Fruit fly (Drosophila melanogaster) whole organism, embryonic: ENCODE data around the gene OtopLc.

Source experiments
- Abd-B ChIP-seq: fragments of 200-800 bp; sonication (Bioruptor generic); optimal IDR thresholded peaks from 2 replicates; lab custom pipeline; 2018; ENCODE audit warnings: missing biosample characterization, mild to moderate bottlenecking, missing genetic modification characterization, moderate library complexity
- Antp ChIP-seq: fragments of 200-800 bp; sonication (Bioruptor generic); optimal IDR thresholded peaks from 3 replicates; lab custom pipeline; 2016; ENCODE audit warnings: missing biosample characterization, missing genetic modification characterization
- Atf6 ChIP-seq: fragments of 200-800 bp; sonication (Bioruptor generic); IDR thresholded peaks from 2 replicates; pipeline ENCODE4 v1.3.6; 2022; ENCODE audit warnings: missing biosample characterization, missing genetic modification characterization
- CG10366 ChIP-seq: fragments of 200-800 bp; sonication (Bioruptor generic); IDR thresholded peaks from 2 replicates; pipeline ENCODE4 v1.3.6; 2022; ENCODE audit warnings: missing biosample characterization, missing genetic modification characterization
- CG11085 ChIP-seq: fragments of 200-800 bp; sonication (Bioruptor generic); IDR thresholded peaks from 2 replicates; pipeline ENCODE4 v1.3.6; 2022; ENCODE audit warnings: missing biosample characterization, missing genetic modification characterization
- CG13894 ChIP-seq: fragments of 200-800 bp; sonication (Bioruptor generic); optimal IDR thresholded peaks from 3 replicates; lab custom pipeline; 2018; ENCODE audit warnings: missing biosample characterization, mild to moderate bottlenecking, missing genetic modification characterization, moderate library complexity
- CG15073 ChIP-seq: fragments of 200-800 bp; sonication (Bioruptor generic); optimal IDR thresholded peaks from 2 replicates; lab custom pipeline; 2016; ENCODE audit warnings: missing biosample characterization, missing genetic modification characterization
- CG15269 ChIP-seq: fragments of 200-800 bp; sonication (Bioruptor generic); optimal IDR thresholded peaks from 2 replicates; lab custom pipeline; 2018; ENCODE audit warnings: missing biosample characterization, mild to moderate bottlenecking, missing genetic modification characterization, moderate library complexity
- CG1529 ChIP-seq: fragments of 200-800 bp; sonication (Bioruptor generic); optimal IDR thresholded peaks from 3 replicates; lab custom pipeline; 2018; ENCODE audit warnings: missing biosample characterization, missing genetic modification characterization
- CG1602 ChIP-seq: fragments of 200-800 bp; sonication (Bioruptor generic); optimal IDR thresholded peaks from 3 replicates; lab custom pipeline; 2016; ENCODE audit warnings: missing biosample characterization, missing genetic modification characterization
- CG17359 ChIP-seq: fragments of 200-800 bp; sonication (Bioruptor generic); optimal IDR thresholded peaks from 3 replicates; lab custom pipeline; 2018; ENCODE audit warnings: missing biosample characterization, mild to moderate bottlenecking, missing genetic modification characterization, moderate library complexity
- CG17612 ChIP-seq: fragments of 200-800 bp; sonication (Bioruptor generic); IDR thresholded peaks from 2 replicates; pipeline ENCODE4 v1.3.6; 2022; ENCODE audit warnings: missing biosample characterization, missing genetic modification characterization
- CG31441 ChIP-seq: fragments of 200-800 bp; sonication (Bioruptor generic); IDR thresholded peaks from 2 replicates; pipeline ENCODE4 v1.3.6; 2022; ENCODE audit warnings: missing biosample characterization, missing genetic modification characterization
- CG4282 ChIP-seq: fragments of 200-800 bp; sonication (Bioruptor generic); optimal IDR thresholded peaks from 2 replicates; lab custom pipeline; 2016; ENCODE audit warnings: missing biosample characterization, missing genetic modification characterization
- CG6813 ChIP-seq: fragments of 200-800 bp; sonication (Bioruptor generic); optimal IDR thresholded peaks from 2 replicates; lab custom pipeline; 2017; ENCODE audit warnings: missing biosample characterization, missing genetic modification characterization, mild to moderate bottlenecking, moderate library complexity, missing genetic modification reagents
- CG8924 ChIP-seq: fragments of 200-800 bp; optimal IDR thresholded peaks from 3 replicates; lab custom pipeline; 2019; ENCODE audit warnings: missing biosample characterization, mild to moderate bottlenecking, missing genetic modification characterization, moderate library complexity
- CG9932 ChIP-seq: fragments of 200-800 bp; sonication (Bioruptor generic); IDR thresholded peaks from 2 replicates; pipeline ENCODE4 v1.3.6; 2022; ENCODE audit warnings: missing biosample characterization, missing genetic modification characterization
- CoRest ChIP-seq: fragments of 200-800 bp; sonication (Bioruptor generic); optimal IDR thresholded peaks from 3 replicates; lab custom pipeline; 2018; ENCODE audit warnings: missing biosample characterization, mild to moderate bottlenecking, missing genetic modification characterization, moderate library complexity
- Dip3 ChIP-seq: fragments of 200-800 bp; sonication (Bioruptor generic); optimal IDR thresholded peaks from 3 replicates; lab custom pipeline; 2016; ENCODE audit warnings: missing biosample characterization, missing genetic modification characterization
- Dll ChIP-seq: fragments of 200-800 bp; sonication (Bioruptor generic); IDR thresholded peaks from 4 replicates; pipeline ENCODE4 v1.3.6; 2022; ENCODE audit warnings: missing biosample characterization, missing genetic modification characterization; ENCODE audit not compliant: partially characterized antibody
- GATAe ChIP-seq: fragments of 200-800 bp; sonication (Bioruptor generic); conservative IDR thresholded peaks from 2 replicates; pipeline ENCODE4 v1.3.6; 2022; ENCODE audit warnings: missing biosample characterization, missing genetic modification characterization
- Lhr ChIP-seq: fragments of 200-800 bp; sonication (Bioruptor generic); optimal IDR thresholded peaks from 3 replicates; lab custom pipeline; 2017; ENCODE audit warnings: mild to moderate bottlenecking, missing biosample characterization, missing genetic modification reagents, missing genetic modification characterization
- Nf-YB ChIP-seq: fragments of 200-800 bp; sonication (Bioruptor generic); optimal IDR thresholded peaks from 3 replicates; lab custom pipeline; 2019; ENCODE audit warnings: missing biosample characterization, mild to moderate bottlenecking, missing genetic modification characterization, moderate library complexity
- Oli ChIP-seq: fragments of 200-800 bp; sonication (Bioruptor generic); optimal IDR thresholded peaks from 2 replicates; lab custom pipeline; 2018; ENCODE audit warnings: missing biosample characterization, mild to moderate bottlenecking, missing genetic modification characterization, moderate library complexity
- PHDP ChIP-seq: fragments of 200-800 bp; sonication (Bioruptor generic); optimal IDR thresholded peaks from 3 replicates; lab custom pipeline; 2018; ENCODE audit warnings: missing biosample characterization, mild to moderate bottlenecking, missing genetic modification characterization, moderate library complexity
- Sin3A ChIP-seq: fragments of >200 bp; optimal IDR thresholded peaks from 2 replicates; lab custom pipeline; 2018
- Six4 ChIP-seq: fragments of 200-800 bp; sonication (Bioruptor generic); optimal IDR thresholded peaks from 2 replicates; lab custom pipeline; 2016; ENCODE audit warnings: missing biosample characterization, missing genetic modification characterization
- Sox100B ChIP-seq: fragments of 200-800 bp; sonication (Bioruptor generic); optimal IDR thresholded peaks from 3 replicates; lab custom pipeline; 2018; ENCODE audit warnings: missing biosample characterization, mild to moderate bottlenecking, missing genetic modification characterization
- amos ChIP-seq: fragments of 200-800 bp; sonication (Bioruptor generic); IDR thresholded peaks from 2 replicates; pipeline ENCODE4 v1.3.6; 2022; ENCODE audit warnings: missing biosample characterization, missing genetic modification characterization; ENCODE audit not compliant: partially characterized antibody
- aop ChIP-seq: fragments of 200-800 bp; sonication (Bioruptor generic); IDR thresholded peaks from 2 replicates; pipeline ENCODE4 v1.3.6; 2022; ENCODE audit warnings: missing biosample characterization, missing genetic modification characterization
- ase ChIP-seq: fragments of 200-800 bp; sonication (Bioruptor generic); IDR thresholded peaks from 3 replicates; pipeline ENCODE4 v1.3.6; 2022; ENCODE audit warnings: missing biosample characterization, missing genetic modification characterization
- ato ChIP-seq: fragments of 200-800 bp; sonication (Bioruptor generic); IDR thresholded peaks from 2 replicates; pipeline ENCODE4 v1.3.6; 2022; ENCODE audit warnings: missing biosample characterization, missing genetic modification characterization; ENCODE audit not compliant: partially characterized antibody
- caup ChIP-seq: fragments of 200-800 bp; sonication (Bioruptor generic); optimal IDR thresholded peaks from 3 replicates; lab custom pipeline; 2017; ENCODE audit warnings: missing biosample characterization, mild to moderate bottlenecking, missing genetic modification characterization, moderate library complexity; ENCODE audit not compliant: severe bottlenecking
- crc ChIP-seq: fragments of 200-800 bp; sonication (Bioruptor generic); optimal IDR thresholded peaks from 2 replicates; lab custom pipeline; 2016; ENCODE audit warnings: missing biosample characterization, missing genetic modification characterization
- dmrt11E ChIP-seq: fragments of 200-800 bp; sonication (Bioruptor generic); optimal IDR thresholded peaks from 3 replicates; lab custom pipeline; 2018; ENCODE audit warnings: missing biosample characterization, mild to moderate bottlenecking, missing genetic modification characterization, moderate library complexity
- emc ChIP-seq: fragments of 200-800 bp; sonication (Bioruptor generic); optimal IDR thresholded peaks from 2 replicates; lab custom pipeline; 2016; ENCODE audit warnings: missing biosample characterization, missing genetic modification characterization
- gem ChIP-seq: fragments of 200-800 bp; sonication (Bioruptor generic); optimal IDR thresholded peaks from 2 replicates; lab custom pipeline; 2019; ENCODE audit warnings: missing biosample characterization, mild to moderate bottlenecking, missing genetic modification characterization, moderate library complexity
- gro ChIP-seq: fragments of 200-800 bp; sonication (Bioruptor generic); optimal IDR thresholded peaks from 2 replicates; lab custom pipeline; 2016; ENCODE audit warnings: missing biosample characterization, missing genetic modification characterization
- lmd ChIP-seq: fragments of 200-800 bp; sonication (Bioruptor generic); IDR thresholded peaks from 2 replicates; pipeline ENCODE4 v1.3.6; 2022; ENCODE audit warnings: missing biosample characterization, missing genetic modification characterization
- luna ChIP-seq: fragments of 200-800 bp; sonication (Bioruptor generic); optimal IDR thresholded peaks from 2 replicates; lab custom pipeline; 2016; ENCODE audit warnings: missing biosample characterization, missing genetic modification characterization
- odd ChIP-seq: fragments of 200-800 bp; sonication (Bioruptor generic); optimal IDR thresholded peaks from 2 replicates; lab custom pipeline; 2017; ENCODE audit warnings: missing biosample characterization, mild to moderate bottlenecking, missing genetic modification characterization
- prd ChIP-seq, 3 experiments: fragments of >200 bp in 2 of 3; fragments of 200-800 bp in 1 of 3; sonication (Bioruptor generic) in 1 of 3; optimal IDR thresholded peaks in 2 of 3; IDR thresholded peaks in 1 of 3; 2 replicates in 2 of 3; 3 replicates in 1 of 3; pipeline versions ENCODE4 v1.3.6 to Lab custom; 2017 to 2022; ENCODE audit warnings: missing biosample characterization in 1 of 3, missing genetic modification characterization in 1 of 3
- ro ChIP-seq: fragments of 200-800 bp; sonication (Bioruptor generic); IDR thresholded peaks from 2 replicates; pipeline ENCODE4 v1.3.6; 2022; ENCODE audit warnings: missing biosample characterization, missing genetic modification characterization
- sc ChIP-seq, 3 experiments: fragments of >200 bp in 2 of 3; fragments of 200-800 bp in 1 of 3; sonication (Bioruptor generic) in 1 of 3; optimal IDR thresholded peaks; 2 replicates in 2 of 3; 3 replicates in 1 of 3; lab custom pipeline; 2017; ENCODE audit warnings: mild to moderate bottlenecking in 1 of 3, missing biosample characterization in 1 of 3, missing genetic modification characterization in 1 of 3, missing genetic modification reagents in 1 of 3
- sna ChIP-seq: fragments of 200-800 bp; sonication (Bioruptor generic); IDR thresholded peaks from 2 replicates; pipeline ENCODE4 v1.3.6; 2022; ENCODE audit warnings: missing biosample characterization, missing genetic modification characterization; ENCODE audit not compliant: partially characterized antibody
- stwl ChIP-seq: fragments of 200-800 bp; sonication (Bioruptor generic); optimal IDR thresholded peaks from 3 replicates; lab custom pipeline; 2018; ENCODE audit warnings: missing biosample characterization, mild to moderate bottlenecking, missing genetic modification characterization, moderate library complexity
- z ChIP-seq: fragments of 200-800 bp; sonication (Bioruptor generic); IDR thresholded peaks from 3 replicates; pipeline ENCODE4 v1.3.6; 2022; ENCODE audit warnings: missing biosample characterization, missing genetic modification characterization

The OtopLc gene

DNA sequence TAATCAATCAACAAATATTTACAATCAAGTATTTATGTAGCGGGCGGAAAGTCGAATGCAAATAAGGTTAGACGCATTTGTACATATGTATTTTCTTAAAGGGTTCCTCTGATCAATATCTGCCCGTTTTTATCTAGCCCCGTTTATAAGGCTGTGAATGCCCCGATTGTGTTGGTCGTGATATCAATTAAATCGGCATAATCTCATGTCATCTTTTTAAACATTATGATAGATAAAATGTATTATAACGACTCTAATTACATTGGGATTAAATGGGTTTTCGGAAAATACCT lies 15.5 kb upstream of the OtopLc start (continued):
- no peak for TF ChIP-seq ase (GFP tag; lab: Robert Waterston, UW)
- TF ChIP-seq Atf6 (GFP tag; lab: Robert Waterston, UW) = no peak
- TF ChIP-seq sna (GFP tag; lab: Robert Waterston, UW) = no peak
- no peak for TF ChIP-seq CG8924 (tag; lab: Kevin White, UChicago)
- TF ChIP-seq Sox100B (GFP tag; lab: Kevin White, UChicago) = peak; percentile 68
- TF ChIP-seq luna (GFP tag; lab: Kevin White, UChicago) = no peak
- TF ChIP-seq CG15073 (GFP tag; lab: Kevin White, UChicago) = no peak
- no peak for TF ChIP-seq GATAe (GFP tag; lab: Robert Waterston, UW)
- no peak for TF ChIP-seq CG4282 (GFP tag; lab: Kevin White, UChicago)
- no peak for TF ChIP-seq CG13894 (tag; lab: Kevin White, UChicago)
- no peak for TF ChIP-seq Sin3A
- no peak for TF ChIP-seq CG9932 (GFP tag; lab: Robert Waterston, UW)
- peak; percentile 50 for TF ChIP-seq CG6813 (GFP tag; lab: Kevin White, UChicago)
- TF ChIP-seq CoRest (tag; lab: Kevin White, UChicago) = no peak
- TF ChIP-seq Nf-YB = no peak
- TF ChIP-seq CG17359 (tag; lab: Kevin White, UChicago) = no peak
- no peak for TF ChIP-seq ato
- no peak for TF ChIP-seq gro (GFP tag; lab: Kevin White, UChicago)
- TF ChIP-seq CG31441 (GFP tag; lab: Robert Waterston, UW) = peak; percentile 9
- no peak for TF ChIP-seq gem (tag; lab: Kevin White, UChicago)
- TF ChIP-seq ro (GFP tag; lab: Robert Waterston, UW) = no peak

DNA sequence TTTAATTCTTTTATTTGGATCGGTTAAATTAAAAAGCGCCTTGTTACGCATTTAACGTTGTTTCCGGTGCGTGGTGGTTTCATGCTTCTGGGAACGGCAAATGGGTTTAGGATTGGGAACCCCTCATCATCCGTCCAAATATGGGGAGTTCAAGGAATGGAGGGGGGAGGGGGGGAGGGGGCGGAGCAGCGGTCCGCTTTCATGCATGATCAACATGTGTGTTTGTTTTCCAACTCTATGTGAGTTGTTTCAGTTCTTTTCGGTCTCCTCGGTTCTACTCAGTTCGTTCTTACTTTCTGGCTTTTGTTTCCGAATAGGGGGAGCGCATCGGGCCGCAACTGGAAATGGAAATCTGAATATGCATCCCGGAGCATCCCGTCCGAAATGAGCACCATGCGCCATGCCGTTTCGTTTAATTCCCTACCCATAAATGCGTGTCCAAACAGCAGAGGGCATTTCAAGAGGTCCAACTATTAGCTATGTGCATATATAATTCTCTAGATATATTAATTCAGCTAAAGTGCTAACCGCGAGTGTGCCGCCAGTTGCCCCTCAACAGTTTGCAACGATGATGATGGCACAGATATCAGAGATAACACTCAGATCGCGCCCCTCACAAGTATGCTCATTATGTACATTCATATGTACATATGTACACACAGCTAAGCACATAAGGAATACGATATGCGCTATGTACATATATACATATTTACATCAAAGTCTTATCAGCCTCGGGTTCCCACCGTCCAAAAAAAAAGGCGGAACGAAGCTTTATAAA lies 14.9 kb upstream of the OtopLc start:
- TF ChIP-seq Dip3 (GFP tag; lab: Kevin White, UChicago) (peak; percentile 39), lmd (GFP tag; lab: Robert Waterston, UW) (peak; percentile 61; the same call in 1 of the 2 replicates), Six4 (GFP tag; lab: Kevin White, UChicago) (peak; percentile 88), CG1529 (GFP tag; lab: Kevin White, UChicago) (peak; percentile 95), PHDP (tag; lab: Kevin White, UChicago) (peak; percentile 94), CG10366 (GFP tag; lab: Robert Waterston, UW) (peak; percentile 70), z (peak; percentile 74), sc (optimal IDR thresholded peaks at IDR 0.05; lab: Kevin White, UChicago) (no peak), sc (GFP tag; optimal IDR thresholded peaks at IDR 0.05; lab: Kevin White, UChicago) (peak; percentile 93), prd (optimal IDR thresholded peaks at IDR 0.05; lab: Kevin White, UChicago) (no peak), prd (GFP tag; IDR thresholded peaks at IDR 0.05; lab: Robert Waterston, UW) (peak; percentile 72; the same call in 2 of the 3 replicates), CG1602 (GFP tag; lab: Kevin White, UChicago) (peak; percentile 83), Antp (peak; percentile 71), dmrt11E (peak; percentile 86), sna (GFP tag; lab: Robert Waterston, UW) (no peak), CG11085 (peak; percentile 69; the same call in 1 of the 2 replicates), CG15269 (tag; lab: Kevin White, UChicago) (peak; percentile 94), Dll (no peak), Oli (tag; lab: Kevin White, UChicago) (peak; percentile 76), crc (GFP tag; lab: Kevin White, UChicago) (peak; percentile 86), amos (GFP tag; lab: Robert Waterston, UW) (no peak), Lhr (GFP tag; lab: Kevin White, UChicago) (peak; percentile 95), stwl (tag; lab: Kevin White, UChicago) (peak; percentile 49), CG17612 (GFP tag; lab: Robert Waterston, UW) (peak; percentile 78), odd (GFP tag; lab: Kevin White, UChicago) (peak; percentile 97), CG13894 (tag; lab: Kevin White, UChicago) (peak; percentile 91), caup (GFP tag; lab: Kevin White, UChicago) (peak; percentile 97), emc (peak; percentile 66), Abd-B (GFP tag; lab: Kevin White, UChicago) (peak; percentile 38), aop (GFP tag; lab: Robert Waterston, UW) (0 out of 2 replicates have a peak, but pooled peaks have one; percentile 46)
